Worm (Caenorhabditis elegans) whole organism, L4 larva: Measurements from ENCODE around the gene vha-9.

Experiments
- F44E2.7 ChIP-seq: fragments of 200-800 bp; sonication (Bioruptor generic); IDR thresholded peaks from 2 replicates; pipeline ENCODE4 v2.1.2; 2022; ENCODE audit warnings: missing genetic modification characterization, missing compliant biosample characterization
- fos-1 ChIP-seq: fragments of 150-350 bp; optimal IDR thresholded peaks from 2 replicates; lab custom pipeline; 2014; ENCODE audit warnings: missing biosample characterization, missing genetic modification characterization
- unc-62 ChIP-seq, 3 experiments: fragments of 150-350 bp in 1 of 3; sonication (generic microtip); optimal IDR thresholded peaks in 2 of 3; peaks in 1 of 3; 1 replicate in 1 of 3; 2 replicates in 2 of 3; lab custom pipeline; 2014 to 2017; ENCODE audit warnings: missing biosample characterization in 3 of 3, missing genetic modification characterization in 3 of 3, missing genetic modification reagents in 3 of 3, missing genotype in 1 of 3

The vha-9 gene

DNA sequence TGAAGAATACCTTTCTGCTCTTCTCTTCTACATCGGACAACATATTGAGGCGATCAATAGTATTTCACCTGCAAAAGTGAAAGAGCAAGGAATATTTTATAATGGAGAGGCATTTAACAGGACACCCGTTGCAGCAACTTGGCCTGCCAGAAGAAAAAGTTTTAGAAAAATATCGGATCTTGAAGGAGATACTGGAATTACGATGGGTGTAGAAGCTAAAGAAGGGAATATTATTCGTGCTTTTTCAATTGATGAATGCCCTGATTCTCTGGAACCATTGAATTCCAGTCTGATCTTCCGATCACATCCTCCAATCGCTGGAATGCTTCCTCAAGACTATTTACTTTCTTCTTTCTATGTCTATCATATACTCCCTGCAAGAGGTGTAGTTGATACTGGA, 42.3 kb downstream of the vha-9 start:
- TF ChIP-seq fos-1 (tag; lab: Kevin White, UChicago) (no peak), unc-62 (GFP tag; optimal IDR thresholded peaks at IDR 0.05 in 1 of 2; lab: Kevin White, UChicago) (peak in 1 of 2 experiments; percentile 95), unc-62 (tag; optimal IDR thresholded peaks at IDR 0.05; lab: Kevin White, UChicago) (no peak), F44E2.7 (GFP tag; lab: Robert Waterston, UW) (no peak)
